Fruit fly (Drosophila melanogaster) whole organism, embryonic: ENCODE measurements around the gene Hsp70Ab.

ENCODE experiments used
- ATbp ChIP-seq: fragments of 200-800 bp; sonication (Bioruptor generic); optimal IDR thresholded peaks from 2 replicates; lab custom pipeline; 2017; ENCODE audit warnings: missing biosample characterization, mild to moderate bottlenecking, missing genetic modification characterization, missing genetic modification reagents
- Antp ChIP-seq: fragments of 200-800 bp; sonication (Bioruptor generic); optimal IDR thresholded peaks from 3 replicates; lab custom pipeline; 2016; ENCODE audit warnings: missing biosample characterization, missing genetic modification characterization
- Atf6 ChIP-seq: fragments of 200-800 bp; sonication (Bioruptor generic); IDR thresholded peaks from 2 replicates; pipeline ENCODE4 v1.3.6; 2022; ENCODE audit warnings: missing biosample characterization, missing genetic modification characterization
- Awh ChIP-seq: fragments of 200-800 bp; sonication (Bioruptor generic); IDR thresholded peaks from 2 replicates; pipeline ENCODE4, ENCODE4 v1.3.6; 2022; ENCODE audit warnings: missing biosample characterization, missing genetic modification characterization
- Bgb ChIP-seq: fragments of 200-800 bp; sonication (Bioruptor generic); IDR thresholded peaks from 2 replicates; pipeline ENCODE4 v1.3.6; 2022; ENCODE audit warnings: missing biosample characterization, missing genetic modification characterization; ENCODE audit not compliant: partially characterized antibody
- BtbVII ChIP-seq: fragments of 200-800 bp; sonication (Bioruptor generic); optimal IDR thresholded peaks from 3 replicates; lab custom pipeline; 2017; ENCODE audit warnings: missing biosample characterization, mild to moderate bottlenecking, missing genetic modification characterization
- CG10543 ChIP-seq: fragments of 200-800 bp; sonication (Bioruptor generic); optimal IDR thresholded peaks from 3 replicates; lab custom pipeline; 2017; ENCODE audit warnings: missing biosample characterization, mild to moderate bottlenecking, missing genetic modification characterization, moderate library complexity
- CG12769 ChIP-seq: fragments of 200-800 bp; sonication (Bioruptor generic); optimal IDR thresholded peaks from 2 replicates; lab custom pipeline; 2019; ENCODE audit warnings: missing biosample characterization, mild to moderate bottlenecking, missing genetic modification characterization, moderate library complexity
- CG12942 ChIP-seq: fragments of 200-800 bp; sonication (Bioruptor generic); optimal IDR thresholded peaks from 3 replicates; lab custom pipeline; 2016; ENCODE audit warnings: missing biosample characterization, missing genetic modification characterization
- CG13296 ChIP-seq: fragments of 200-800 bp; sonication (Bioruptor generic); optimal IDR thresholded peaks from 3 replicates; lab custom pipeline; 2018; ENCODE audit warnings: missing biosample characterization, mild to moderate bottlenecking, missing genetic modification characterization
- CG14441 ChIP-seq: fragments of 200-800 bp; sonication (Bioruptor generic); IDR thresholded peaks from 2 replicates; pipeline ENCODE4 v1.3.6; 2022; ENCODE audit warnings: missing biosample characterization, missing genetic modification characterization
- CG15073 ChIP-seq: fragments of 200-800 bp; sonication (Bioruptor generic); optimal IDR thresholded peaks from 2 replicates; lab custom pipeline; 2016; ENCODE audit warnings: missing biosample characterization, missing genetic modification characterization
- CG15269 ChIP-seq: fragments of 200-800 bp; sonication (Bioruptor generic); optimal IDR thresholded peaks from 2 replicates; lab custom pipeline; 2018; ENCODE audit warnings: missing biosample characterization, mild to moderate bottlenecking, missing genetic modification characterization, moderate library complexity
- CG17361 ChIP-seq: fragments of 200-800 bp; sonication (Bioruptor generic); IDR thresholded peaks from 3 replicates; pipeline ENCODE4 v1.3.6; 2022; ENCODE audit warnings: missing biosample characterization, missing genetic modification characterization
- CG18599 ChIP-seq: fragments of 200-800 bp; sonication (Bioruptor generic); optimal IDR thresholded peaks from 3 replicates; lab custom pipeline; 2017; ENCODE audit warnings: missing biosample characterization, missing genetic modification characterization, mild to moderate bottlenecking, moderate library complexity, missing genetic modification reagents
- CG31441 ChIP-seq: fragments of 200-800 bp; sonication (Bioruptor generic); IDR thresholded peaks from 2 replicates; pipeline ENCODE4 v1.3.6; 2022; ENCODE audit warnings: missing biosample characterization, missing genetic modification characterization
- CG34376 ChIP-seq: fragments of 200-800 bp; sonication (Bioruptor generic); optimal IDR thresholded peaks from 2 replicates; lab custom pipeline; 2018; ENCODE audit warnings: missing biosample characterization, mild to moderate bottlenecking, missing genetic modification characterization
- CG8089 ChIP-seq: fragments of 200-800 bp; sonication (Bioruptor generic); optimal IDR thresholded peaks from 3 replicates; lab custom pipeline; 2016; ENCODE audit warnings: missing biosample characterization, missing genetic modification characterization
- CG9215 ChIP-seq: fragments of 200-800 bp; sonication (Bioruptor generic); IDR thresholded peaks from 2 replicates; pipeline ENCODE4 v1.3.6; 2022; ENCODE audit warnings: missing biosample characterization, missing genetic modification characterization
- CG9437 ChIP-seq: fragments of 200-800 bp; sonication (Bioruptor generic); optimal IDR thresholded peaks from 2 replicates; lab custom pipeline; 2018; ENCODE audit warnings: missing biosample characterization, mild to moderate bottlenecking, missing genetic modification characterization
- CG9797 ChIP-seq: fragments of 200-800 bp; sonication (Bioruptor generic); optimal IDR thresholded peaks from 3 replicates; lab custom pipeline; 2018; ENCODE audit warnings: missing biosample characterization, mild to moderate bottlenecking, missing genetic modification characterization
- CHES-1-like ChIP-seq: fragments of 200-800 bp; sonication (Bioruptor generic); optimal IDR thresholded peaks from 2 replicates; lab custom pipeline; 2016; ENCODE audit warnings: missing biosample characterization, missing genetic modification characterization
- CoRest ChIP-seq: fragments of 200-800 bp; sonication (Bioruptor generic); optimal IDR thresholded peaks from 3 replicates; lab custom pipeline; 2018; ENCODE audit warnings: missing biosample characterization, mild to moderate bottlenecking, missing genetic modification characterization, moderate library complexity
- Fer3 ChIP-seq: fragments of 200-800 bp; sonication (Bioruptor generic); optimal IDR thresholded peaks from 2 replicates; lab custom pipeline; 2018; ENCODE audit warnings: missing biosample characterization, mild to moderate bottlenecking, missing genetic modification characterization, moderate library complexity
- HHEX ChIP-seq: fragments of 200-800 bp; sonication (Bioruptor generic); optimal IDR thresholded peaks from 3 replicates; lab custom pipeline; 2017; ENCODE audit warnings: missing biosample characterization, mild to moderate bottlenecking, missing genetic modification characterization, missing genetic modification reagents
- Hand ChIP-seq: fragments of 200-800 bp; sonication (Bioruptor generic); optimal IDR thresholded peaks from 2 replicates; lab custom pipeline; 2017; ENCODE audit warnings: mild to moderate bottlenecking, missing biosample characterization, missing genetic modification reagents, missing genetic modification characterization
- HmgD ChIP-seq: fragments of 200-800 bp; sonication (Bioruptor generic); optimal IDR thresholded peaks from 3 replicates; lab custom pipeline; 2016; ENCODE audit warnings: missing biosample characterization, missing genetic modification characterization
- Jarid2 ChIP-seq: fragments of 200-800 bp; sonication (Bioruptor generic); optimal IDR thresholded peaks from 3 replicates; lab custom pipeline; 2017; ENCODE audit warnings: mild to moderate bottlenecking, missing biosample characterization, missing genetic modification reagents, missing genetic modification characterization
- Lim3 ChIP-seq: fragments of 200-800 bp; sonication (Bioruptor generic); IDR thresholded peaks from 2 replicates; pipeline ENCODE4 v1.3.6; 2022; ENCODE audit warnings: missing biosample characterization, missing genetic modification characterization
- Oli ChIP-seq: fragments of 200-800 bp; sonication (Bioruptor generic); optimal IDR thresholded peaks from 2 replicates; lab custom pipeline; 2018; ENCODE audit warnings: missing biosample characterization, mild to moderate bottlenecking, missing genetic modification characterization, moderate library complexity
- Pdp1 ChIP-seq, 2 experiments: fragments of 200-800 bp; sonication (Bioruptor generic); optimal IDR thresholded peaks; 3 replicates each; lab custom pipeline; 2016; ENCODE audit warnings: missing biosample characterization in 2 of 2, missing genetic modification characterization in 2 of 2, mild to moderate bottlenecking in 1 of 2, moderate library complexity in 1 of 2
- Rfx ChIP-seq: fragments of 200-800 bp; sonication (Bioruptor generic); IDR thresholded peaks from 2 replicates; pipeline ENCODE4 v1.3.6; 2022; ENCODE audit warnings: missing biosample characterization, missing genetic modification characterization
- Xbp1 ChIP-seq: fragments of 200-800 bp; sonication (Bioruptor generic); optimal IDR thresholded peaks from 3 replicates; lab custom pipeline; 2016; ENCODE audit warnings: missing biosample characterization, mild to moderate bottlenecking, missing genetic modification characterization
- crol ChIP-seq: fragments of 200-800 bp; sonication (Bioruptor generic); IDR thresholded peaks from 2 replicates; pipeline ENCODE4 v1.3.6; 2022; ENCODE audit warnings: missing biosample characterization, missing genetic modification characterization
- dimm ChIP-seq: fragments of 200-800 bp; sonication (Bioruptor generic); IDR thresholded peaks from 2 replicates; pipeline ENCODE4 v1.3.6; 2022; ENCODE audit warnings: missing biosample characterization, missing genetic modification characterization
- exex ChIP-seq: fragments of 200-800 bp; sonication (Bioruptor generic); optimal IDR thresholded peaks from 4 replicates; lab custom pipeline; 2018; ENCODE audit warnings: missing biosample characterization, mild to moderate bottlenecking, missing genetic modification characterization, moderate library complexity
- fd96Cb ChIP-seq: fragments of 200-800 bp; sonication (Bioruptor generic); optimal IDR thresholded peaks from 2 replicates; lab custom pipeline; 2018; ENCODE audit warnings: missing biosample characterization, mild to moderate bottlenecking, missing genetic modification characterization, moderate library complexity
- lab ChIP-seq: fragments of 200-800 bp; sonication (Bioruptor generic); optimal IDR thresholded peaks from 3 replicates; lab custom pipeline; 2017; ENCODE audit warnings: missing biosample characterization, missing genetic modification characterization, mild to moderate bottlenecking, moderate library complexity, missing genetic modification reagents
- nom ChIP-seq: fragments of 200-800 bp; sonication (Bioruptor generic); optimal IDR thresholded peaks from 2 replicates; lab custom pipeline; 2017; ENCODE audit warnings: missing biosample characterization, missing genetic modification characterization, mild to moderate bottlenecking, moderate library complexity, missing genetic modification reagents
- odd ChIP-seq: fragments of 200-800 bp; sonication (Bioruptor generic); optimal IDR thresholded peaks from 2 replicates; lab custom pipeline; 2017; ENCODE audit warnings: missing biosample characterization, mild to moderate bottlenecking, missing genetic modification characterization
- onecut ChIP-seq: fragments of 200-800 bp; sonication (Bioruptor generic); IDR thresholded peaks from 2 replicates; pipeline ENCODE4 v1.3.6; 2022; ENCODE audit warnings: missing biosample characterization, missing genetic modification characterization
- pzg ChIP-seq: fragments of 200-800 bp; sonication (Bioruptor generic); optimal IDR thresholded peaks from 3 replicates; lab custom pipeline; 2018; ENCODE audit warnings: missing biosample characterization, mild to moderate bottlenecking, missing genetic modification characterization, moderate library complexity
- repo ChIP-seq: fragments of 200-800 bp; sonication (Bioruptor generic); optimal IDR thresholded peaks from 2 replicates; lab custom pipeline; 2016; ENCODE audit warnings: missing biosample characterization, missing genetic modification characterization
- schlank ChIP-seq: fragments of 200-800 bp; sonication (Bioruptor generic); optimal IDR thresholded peaks from 2 replicates; lab custom pipeline; 2018; ENCODE audit warnings: missing biosample characterization, mild to moderate bottlenecking, missing genetic modification characterization
- sd ChIP-seq: fragments of 200-800 bp; sonication (Bioruptor generic); optimal IDR thresholded peaks from 3 replicates; lab custom pipeline; 2018; ENCODE audit warnings: missing biosample characterization, mild to moderate bottlenecking, missing genetic modification characterization, moderate library complexity
- sug ChIP-seq: fragments of 200-800 bp; optimal IDR thresholded peaks from 2 replicates; lab custom pipeline; 2019; ENCODE audit warnings: missing biosample characterization, mild to moderate bottlenecking, missing genetic modification characterization, moderate library complexity
- twi ChIP-seq: fragments of 200-800 bp; optimal IDR thresholded peaks from 2 replicates; lab custom pipeline; 2019; ENCODE audit warnings: missing biosample characterization, mild to moderate bottlenecking, missing genetic modification characterization, moderate library complexity
- zen ChIP-seq: fragments of 200-800 bp; sonication (Bioruptor generic); optimal IDR thresholded peaks from 3 replicates; lab custom pipeline; 2018; ENCODE audit warnings: missing biosample characterization, mild to moderate bottlenecking, missing genetic modification characterization, moderate library complexity
- zfh2 ChIP-seq: fragments of 200-800 bp; sonication (Bioruptor generic); optimal IDR thresholded peaks from 2 replicates; lab custom pipeline; 2016; ENCODE audit warnings: missing biosample characterization, missing genetic modification characterization

The Hsp70Ab gene

dm6 chr3R:11968030-11968753 is 9.9 kb downstream of the Hsp70Ab start:
- no peak for TF ChIP-seq repo (GFP tag; lab: Kevin White, UChicago)
- TF ChIP-seq ATbp: peak; percentile 30
- no peak for TF ChIP-seq Lim3 (GFP tag; lab: Robert Waterston, UW)
- peak; percentile 0 for TF ChIP-seq odd
- TF ChIP-seq HmgD (GFP tag; lab: Kevin White, UChicago): no peak
- TF ChIP-seq Jarid2 (GFP tag; lab: Kevin White, UChicago): no peak
- TF ChIP-seq pzg (GFP tag; lab: Kevin White, UChicago): no peak
- no peak for TF ChIP-seq HHEX (GFP tag; lab: Kevin White, UChicago)
- TF ChIP-seq Fer3 (tag; lab: Kevin White, UChicago): peak; percentile 23
- no peak for TF ChIP-seq CG31441 (GFP tag; lab: Robert Waterston, UW)
- peak; percentile 60 for TF ChIP-seq lab (GFP tag; lab: Kevin White, UChicago)
- peak; percentile 70 for TF ChIP-seq CG10543 (GFP tag; lab: Kevin White, UChicago)
- TF ChIP-seq fd96Cb (tag; lab: Kevin White, UChicago): no peak
- peak; percentile 86 for TF ChIP-seq onecut (GFP tag; lab: Robert Waterston, UW)
- no peak for TF ChIP-seq Antp (GFP tag; lab: Kevin White, UChicago)
- peak; percentile 93 for TF ChIP-seq sd (tag; lab: Kevin White, UChicago)
- no peak for TF ChIP-seq twi (tag; lab: Kevin White, UChicago)
- no peak for TF ChIP-seq Xbp1 (GFP tag; lab: Kevin White, UChicago)
- TF ChIP-seq CG14441 (GFP tag; lab: Robert Waterston, UW): 0 out of 2 replicates have a peak, but pooled peaks have one; percentile 8
- no peak for TF ChIP-seq Awh (GFP tag; lab: Robert Waterston, UW)
- no peak for TF ChIP-seq CG9215
- TF ChIP-seq CG34376 (GFP tag; lab: Kevin White, UChicago): peak; percentile 88
- no peak for TF ChIP-seq Bgb (GFP tag; lab: Robert Waterston, UW)
- TF ChIP-seq Pdp1 (GFP tag; optimal IDR thresholded peaks at IDR 0.05; lab: Kevin White, UChicago): peak in 1 of 2 experiments; percentile 63
- no peak for TF ChIP-seq CG17361
- no peak for TF ChIP-seq Hand (GFP tag; lab: Kevin White, UChicago)
- no peak for TF ChIP-seq zen (tag; lab: Kevin White, UChicago)
- no peak for TF ChIP-seq CG9437 (GFP tag; lab: Kevin White, UChicago)
- no peak for TF ChIP-seq CG8089 (GFP tag; lab: Kevin White, UChicago)
- no peak for TF ChIP-seq CG18599 (GFP tag; lab: Kevin White, UChicago)
- TF ChIP-seq CHES-1-like (GFP tag; lab: Kevin White, UChicago): no peak
- no peak for TF ChIP-seq dimm
- TF ChIP-seq crol: 0 out of 2 replicates have a peak, but pooled peaks have one; percentile 1
- TF ChIP-seq Oli (tag; lab: Kevin White, UChicago): no peak
- TF ChIP-seq CG12942 (GFP tag; lab: Kevin White, UChicago): no peak
- TF ChIP-seq CG13296: peak; percentile 14
- peak; percentile 43; the same call in 1 of the 2 replicates for TF ChIP-seq Atf6 (GFP tag; lab: Robert Waterston, UW)
- no peak for TF ChIP-seq CoRest (tag; lab: Kevin White, UChicago)
- TF ChIP-seq CG15269 (tag; lab: Kevin White, UChicago): peak; percentile 9
- TF ChIP-seq Rfx (GFP tag; lab: Robert Waterston, UW): peak; percentile 22; the same call in 1 of the 2 replicates
- peak; percentile 24 for TF ChIP-seq schlank (tag; lab: Kevin White, UChicago)
- TF ChIP-seq CG9797: no peak
- peak; percentile 28 for TF ChIP-seq CG12769
- TF ChIP-seq exex (tag; lab: Kevin White, UChicago): peak; percentile 75
- no peak for TF ChIP-seq CG15073 (GFP tag; lab: Kevin White, UChicago)
- TF ChIP-seq sug (tag; lab: Kevin White, UChicago): peak; percentile 97
- TF ChIP-seq nom (GFP tag; lab: Kevin White, UChicago): peak; percentile 6
- TF ChIP-seq BtbVII (GFP tag; lab: Kevin White, UChicago): peak; percentile 54
- no peak for TF ChIP-seq zfh2 (GFP tag; lab: Kevin White, UChicago)
